Worm (Caenorhabditis elegans) whole organism, young adult: ENCODE data around the gene unc-27.
A peak's percentile ranks its signal among the peaks of the same experiment; 100 is the strongest.

Experiments
- B0035.1 ChIP-seq: sonication (generic microtip); optimal IDR thresholded peaks from 2 replicates; lab custom pipeline; 2016; ENCODE audit warnings: missing genetic modification characterization, mild to moderate bottlenecking, missing compliant biosample characterization, missing genotype, missing genetic modification reagents
- B0261.1 ChIP-seq: sonication (generic microtip); optimal IDR thresholded peaks from 2 replicates; lab custom pipeline; 2016; ENCODE audit warnings: mild to moderate bottlenecking, missing genetic modification characterization, moderate library complexity, missing compliant biosample characterization
- B0336.3 ChIP-seq: fragments of 200-800 bp; sonication (Bioruptor generic); IDR thresholded peaks from 2 replicates; pipeline ENCODE4 v1.3.6; 2022; ENCODE audit warnings: missing genetic modification characterization, missing compliant biosample characterization
- F22D6.2 ChIP-seq: sonication (generic microtip); optimal IDR thresholded peaks from 2 replicates; lab custom pipeline; 2016; ENCODE audit warnings: mild to moderate bottlenecking, missing genetic modification characterization, missing compliant biosample characterization
- F49E8.2 ChIP-seq: sonication (generic microtip); optimal IDR thresholded peaks from 3 replicates; lab custom pipeline; 2017; ENCODE audit warnings: missing genetic modification characterization, mild to moderate bottlenecking, missing compliant biosample characterization, antibody characterized with exemption, moderate library complexity; ENCODE audit not compliant: insufficient read depth
- F52B5.7 ChIP-seq: sonication (generic microtip); optimal IDR thresholded peaks from 2 replicates; lab custom pipeline; 2016; ENCODE audit warnings: mild to moderate bottlenecking, missing genetic modification characterization, missing compliant biosample characterization
- K12H6.12 ChIP-seq: fragments of 200-800 bp; sonication (Bioruptor generic); optimal IDR thresholded peaks from 2 replicates; lab custom pipeline; 2018; ENCODE audit warnings: mild to moderate bottlenecking, missing genetic modification characterization, missing compliant biosample characterization
- Y67H2A.10 ChIP-seq: fragments of 200-800 bp; sonication (Bioruptor generic); conservative IDR thresholded peaks from 2 replicates; pipeline ENCODE4 v1.3.6; 2022; ENCODE audit warnings: missing genetic modification reagents, missing genetic modification characterization, missing compliant biosample characterization
- ama-1 ChIP-seq, 3 experiments: fragments of 150-350 bp in 1 of 3; sonication (generic microtip) in 2 of 3; optimal IDR thresholded peaks; 2 replicates each; lab custom pipeline; 2014 to 2018; ENCODE audit warnings: missing biosample characterization in 2 of 3, missing genetic modification characterization in 2 of 3, missing genetic modification reagents in 2 of 3
- aptf-2 ChIP-seq: fragments of 200-800 bp; sonication (Bioruptor generic); conservative IDR thresholded peaks from 2 replicates; pipeline ENCODE4 v1.3.6; 2022; ENCODE audit warnings: missing genetic modification reagents, missing genetic modification characterization, missing compliant biosample characterization
- aptf-3 ChIP-seq: fragments of 200-800 bp; sonication (Bioruptor generic); IDR thresholded peaks from 2 replicates; pipeline ENCODE4 v1.3.6; 2022; ENCODE audit warnings: missing genetic modification characterization, missing compliant biosample characterization
- athp-1 ChIP-seq: sonication (generic microtip); optimal IDR thresholded peaks from 2 replicates; lab custom pipeline; 2017; ENCODE audit warnings: mild to moderate bottlenecking, missing genetic modification characterization, missing compliant biosample characterization
- bed-2 ChIP-seq: fragments of 200-800 bp; sonication (Bioruptor generic); IDR thresholded peaks from 2 replicates; pipeline ENCODE4 v1.3.6; 2022; ENCODE audit warnings: missing genetic modification reagents, missing genetic modification characterization, missing compliant biosample characterization
- cebp-1 ChIP-seq, 2 experiments: fragments of 200-800 bp in 1 of 2; sonication (Bioruptor generic) in 1 of 2; sonication (generic microtip) in 1 of 2; IDR thresholded peaks in 1 of 2; optimal IDR thresholded peaks in 1 of 2; 2 replicates each; pipeline versions ENCODE4 v1.3.6 to Lab custom; 2017 to 2022; ENCODE audit warnings: missing compliant biosample characterization in 2 of 2, missing genetic modification characterization in 2 of 2, mild to moderate bottlenecking in 1 of 2, missing genetic modification reagents in 1 of 2, moderate library complexity in 1 of 2
- ceh-27 ChIP-seq: fragments of 200-800 bp; sonication (Bioruptor generic); optimal IDR thresholded peaks from 2 replicates; lab custom pipeline; 2018; ENCODE audit warnings: mild to moderate bottlenecking, missing genetic modification characterization, moderate library complexity, missing compliant biosample characterization
- ceh-79 ChIP-seq: sonication (generic microtip); optimal IDR thresholded peaks from 2 replicates; lab custom pipeline; 2017; ENCODE audit warnings: mild to moderate bottlenecking, missing genetic modification characterization, missing compliant biosample characterization
- chd-7 ChIP-seq: sonication (generic microtip); optimal IDR thresholded peaks from 2 replicates; lab custom pipeline; 2016; ENCODE audit warnings: mild to moderate bottlenecking, missing genetic modification characterization, moderate library complexity, missing compliant biosample characterization
- die-1 ChIP-seq: sonication (generic microtip); optimal IDR thresholded peaks from 2 replicates; lab custom pipeline; 2016; ENCODE audit warnings: missing genotype, mild to moderate bottlenecking, missing genetic modification characterization, missing compliant biosample characterization
- dox-1 ChIP-seq: fragments of 200-800 bp; sonication (Bioruptor generic); IDR thresholded peaks from 2 replicates; pipeline ENCODE4 v1.3.6; 2022; ENCODE audit warnings: missing genetic modification reagents, missing genetic modification characterization, missing compliant biosample characterization
- dpff-1 ChIP-seq: sonication (generic microtip); optimal IDR thresholded peaks from 2 replicates; lab custom pipeline; 2017; ENCODE audit warnings: mild to moderate bottlenecking, missing genetic modification characterization, missing compliant biosample characterization
- ekl-4 ChIP-seq: fragments of 200-800 bp; sonication (Bioruptor generic); IDR thresholded peaks from 2 replicates; pipeline ENCODE4 v1.3.6; 2022; ENCODE audit warnings: missing genetic modification reagents, missing genetic modification characterization, missing compliant biosample characterization
- hlh-26 ChIP-seq: fragments of 200-800 bp; sonication (Bioruptor generic); conservative IDR thresholded peaks from 2 replicates; pipeline ENCODE4 v1.3.6; 2022; ENCODE audit warnings: missing genetic modification reagents, missing genetic modification characterization, missing compliant biosample characterization
- let-526 ChIP-seq: fragments of 200-800 bp; sonication (Bioruptor generic); IDR thresholded peaks from 2 replicates; pipeline ENCODE4 v1.3.6; 2022; ENCODE audit warnings: missing genetic modification reagents, missing genetic modification characterization, missing compliant biosample characterization
- let-607 ChIP-seq, 2 experiments: fragments of 200-800 bp in 1 of 2; sonication (Bioruptor generic) in 1 of 2; sonication (generic microtip) in 1 of 2; optimal IDR thresholded peaks; 2 replicates each; lab custom pipeline; 2016 to 2018; ENCODE audit warnings: mild to moderate bottlenecking in 2 of 2, missing compliant biosample characterization in 2 of 2, missing genetic modification characterization in 2 of 2, moderate library complexity in 2 of 2, missing genotype in 1 of 2
- lin-40 ChIP-seq: sonication (generic microtip); optimal IDR thresholded peaks from 2 replicates; lab custom pipeline; 2016; ENCODE audit warnings: missing genetic modification characterization, mild to moderate bottlenecking, missing compliant biosample characterization, missing genotype, missing genetic modification reagents
- lin-54 ChIP-seq: fragments of 200-800 bp; sonication (Bioruptor generic); optimal IDR thresholded peaks from 2 replicates; lab custom pipeline; 2018; ENCODE audit warnings: mild to moderate bottlenecking, missing genetic modification characterization, missing compliant biosample characterization
- lir-1 ChIP-seq: fragments of 200-800 bp; sonication (Bioruptor generic); conservative IDR thresholded peaks from 2 replicates; pipeline ENCODE4 v1.3.6; 2022; ENCODE audit warnings: missing genetic modification reagents, missing genetic modification characterization, missing compliant biosample characterization
- lsy-27 ChIP-seq: sonication (generic microtip); optimal IDR thresholded peaks from 2 replicates; lab custom pipeline; 2017; ENCODE audit warnings: missing genetic modification characterization, mild to moderate bottlenecking, missing compliant biosample characterization, antibody characterized with exemption, missing genotype, borderline replicate concordance; ENCODE audit not compliant: insufficient read depth
- madf-8 ChIP-seq: fragments of 200-800 bp; sonication (Bioruptor generic); conservative IDR thresholded peaks from 2 replicates; pipeline ENCODE4 v1.3.6; 2022; ENCODE audit warnings: missing genetic modification reagents, missing genetic modification characterization, missing compliant biosample characterization
- mcd-1 ChIP-seq: fragments of 200-800 bp; sonication (Bioruptor generic); IDR thresholded peaks from 2 replicates; pipeline ENCODE4 v1.3.6; 2022; ENCODE audit warnings: missing genetic modification reagents, missing genetic modification characterization, missing compliant biosample characterization
- nfyb-1 ChIP-seq: fragments of 200-800 bp; sonication (Bioruptor generic); IDR thresholded peaks from 2 replicates; pipeline ENCODE4 v1.3.6; 2022; ENCODE audit warnings: missing genetic modification reagents, missing genetic modification characterization, missing compliant biosample characterization
- nhr-120 ChIP-seq: fragments of 200-800 bp; sonication (Bioruptor generic); IDR thresholded peaks from 2 replicates; pipeline ENCODE4 v1.3.6; 2022; ENCODE audit warnings: missing genetic modification characterization, missing compliant biosample characterization
- nhr-27 ChIP-seq: fragments of 200-800 bp; sonication (Bioruptor generic); optimal IDR thresholded peaks from 2 replicates; lab custom pipeline; 2018; ENCODE audit warnings: mild to moderate bottlenecking, missing genetic modification characterization, moderate library complexity, missing compliant biosample characterization
- nhr-90 ChIP-seq: sonication (generic microtip); optimal IDR thresholded peaks from 2 replicates; lab custom pipeline; 2016; ENCODE audit warnings: missing genotype, mild to moderate bottlenecking, missing genetic modification characterization, missing compliant biosample characterization
- pha-4 ChIP-seq: fragments of 150-350 bp; sonication (generic microtip); optimal IDR thresholded peaks from 2 replicates; lab custom pipeline; 2014; ENCODE audit warnings: missing biosample characterization, missing genetic modification reagents, missing genetic modification characterization
- sea-2 ChIP-seq: fragments of 200-800 bp; sonication (Bioruptor generic); IDR thresholded peaks from 2 replicates; pipeline ENCODE4 v1.3.6; 2022; ENCODE audit warnings: missing genetic modification characterization, missing compliant biosample characterization
- snpc-4 ChIP-seq, 5 experiments: fragments of 150-350 bp in 1 of 5; sonication (generic microtip) in 4 of 5; optimal IDR thresholded peaks; 2 replicates each; lab custom pipeline; 2014 to 2018; ENCODE audit warnings: missing genetic modification characterization in 5 of 5, missing biosample characterization in 3 of 5, antibody characterized with exemption in 2 of 5, mild to moderate bottlenecking in 2 of 5, missing compliant biosample characterization in 2 of 5, missing genotype in 2 of 5, moderate library complexity in 2 of 5, missing genetic modification reagents in 1 of 5
- somi-1 ChIP-seq: fragments of 200-800 bp; sonication (Bioruptor generic); optimal IDR thresholded peaks from 2 replicates; lab custom pipeline; 2018; ENCODE audit warnings: mild to moderate bottlenecking, missing genetic modification characterization, missing compliant biosample characterization
- sptf-2 ChIP-seq: fragments of 200-800 bp; sonication (Bioruptor generic); optimal IDR thresholded peaks from 2 replicates; lab custom pipeline; 2018; ENCODE audit warnings: mild to moderate bottlenecking, missing genetic modification characterization, missing compliant biosample characterization
- tbp1 ChIP-seq: fragments of 200-800 bp; sonication (Bioruptor generic); optimal IDR thresholded peaks from 2 replicates; lab custom pipeline; 2018; ENCODE audit warnings: mild to moderate bottlenecking, missing genetic modification characterization, missing compliant biosample characterization
- tlf-1 ChIP-seq: fragments of 200-800 bp; sonication (Bioruptor generic); optimal IDR thresholded peaks from 2 replicates; lab custom pipeline; 2018; ENCODE audit warnings: mild to moderate bottlenecking, missing genetic modification characterization, missing compliant biosample characterization
- unc-130 ChIP-seq: sonication (generic microtip); optimal IDR thresholded peaks from 2 replicates; lab custom pipeline; 2016; ENCODE audit warnings: missing genetic modification reagents, missing genetic modification characterization, missing compliant biosample characterization
- zfh-2 ChIP-seq: fragments of 200-800 bp; sonication (Bioruptor generic); conservative IDR thresholded peaks from 2 replicates; pipeline ENCODE4 v1.3.6; 2022; ENCODE audit warnings: missing genetic modification reagents, missing genetic modification characterization, missing compliant biosample characterization
- zim-3 ChIP-seq: sonication (generic microtip); optimal IDR thresholded peaks from 2 replicates; lab custom pipeline; 2017; ENCODE audit warnings: mild to moderate bottlenecking, missing genetic modification characterization, moderate library complexity, missing compliant biosample characterization
- ztf-18 ChIP-seq: sonication (generic microtip); optimal IDR thresholded peaks from 2 replicates; lab custom pipeline; 2016; ENCODE audit warnings: missing genotype, mild to moderate bottlenecking, missing genetic modification characterization, missing compliant biosample characterization
- ztf-22 ChIP-seq: fragments of 200-800 bp; sonication (Bioruptor generic); optimal IDR thresholded peaks from 2 replicates; lab custom pipeline; 2018; ENCODE audit warnings: mild to moderate bottlenecking, missing genetic modification characterization, moderate library complexity, missing compliant biosample characterization

The unc-27 gene

ce11 chrX:8810908-8811307 lies 21.7 kb downstream of the unc-27 start, which contains the start of gene R04E5.9:
TSS of gene R04E5.9 (minus strand) at chrX:8811142.
- no peak for TF ChIP-seq nhr-27 (tag; lab: Kevin White, UChicago)
- TF ChIP-seq F49E8.2, result no peak
- peak; percentile 45 for TF ChIP-seq athp-1 (tag; lab: Kevin White, UChicago)
- TF ChIP-seq Y67H2A.10 (GFP tag; lab: Robert Waterston, UW), result peak; percentile 24; the same call in 1 of the 2 replicates
- TF ChIP-seq B0336.3 (GFP tag; lab: Robert Waterston, UW), result peak; percentile 85
- TF ChIP-seq B0035.1, result peak; percentile 28
- peak; percentile 35 for TF ChIP-seq F22D6.2 (tag; lab: Kevin White, UChicago)
- TF ChIP-seq sptf-2 (GFP tag; lab: Kevin White, UChicago), result peak; percentile 1
- TF ChIP-seq ztf-18, result peak; percentile 62
- TF ChIP-seq lin-54 (GFP tag; lab: Kevin White, UChicago), result peak; percentile 50
- TF ChIP-seq hlh-26 (GFP tag; lab: Robert Waterston, UW), result 0 out of 2 replicates have a peak, but pooled peaks have one; percentile 48
- no peak for TF ChIP-seq madf-8 (GFP tag; lab: Robert Waterston, UW)
- TF ChIP-seq aptf-2, result no peak
- peak; percentile 82 for TF ChIP-seq ztf-22
- no peak for TF ChIP-seq nhr-120 (GFP tag; lab: Robert Waterston, UW)
- no peak for TF ChIP-seq ama-1 (optimal IDR thresholded peaks at IDR 0.05; lab: Kevin White, UChicago)
- TF ChIP-seq ama-1 (GFP tag; optimal IDR thresholded peaks at IDR 0.05; lab: Kevin White, UChicago), result peak in 1 of 2 experiments; percentile 0
- peak; percentile 34 for TF ChIP-seq tlf-1 (GFP tag; lab: Kevin White, UChicago)
- no peak for TF ChIP-seq unc-130 (GFP tag; lab: Kevin White, UChicago)
- peak; percentile 89 for TF ChIP-seq K12H6.12 (tag; lab: Kevin White, UChicago)
- TF ChIP-seq B0261.1 (tag; lab: Kevin White, UChicago), result peak; percentile 22
- peak; percentile 91 for TF ChIP-seq dox-1 (GFP tag; lab: Robert Waterston, UW)
- peak; percentile 61 for TF ChIP-seq mcd-1 (GFP tag; lab: Robert Waterston, UW)
- TF ChIP-seq sea-2, result no peak
- peak; percentile 11 for TF ChIP-seq die-1 (tag; lab: Kevin White, UChicago)
- no peak for TF ChIP-seq ceh-79 (tag; lab: Kevin White, UChicago)
- 0 out of 2 replicates have a peak, but pooled peaks have one; percentile 16 for TF ChIP-seq ekl-4 (GFP tag; lab: Robert Waterston, UW)
- TF ChIP-seq dpff-1, result no peak
- peak; percentile 80 for TF ChIP-seq chd-7 (tag; lab: Kevin White, UChicago)
- TF ChIP-seq zim-3 (tag; lab: Kevin White, UChicago), result no peak
- peak; percentile 68 for TF ChIP-seq tbp1 (GFP tag; lab: Kevin White, UChicago)
- peak; percentile 84 for TF ChIP-seq nhr-90 (tag; lab: Kevin White, UChicago)
- TF ChIP-seq lsy-27 (tag; lab: Kevin White, UChicago), result no peak
- TF ChIP-seq somi-1 (GFP tag; lab: Kevin White, UChicago), result peak; percentile 44
- TF ChIP-seq lin-40 (tag; lab: Kevin White, UChicago), result peak; percentile 91
- TF ChIP-seq cebp-1 (GFP tag; IDR thresholded peaks at IDR 0.05; lab: Robert Waterston, UW), result peak; percentile 17; the same call in 1 of the 2 replicates
- peak; percentile 87 for TF ChIP-seq cebp-1 (tag; optimal IDR thresholded peaks at IDR 0.05; lab: Kevin White, UChicago)
- TF ChIP-seq pha-4 (tag; lab: Kevin White, UChicago), result peak; percentile 50
- TF ChIP-seq F52B5.7 (tag; lab: Kevin White, UChicago), result peak; percentile 7
- peak; percentile 73 for TF ChIP-seq ceh-27 (GFP tag; lab: Kevin White, UChicago)
- TF ChIP-seq let-526 (GFP tag; lab: Robert Waterston, UW), result 0 out of 2 replicates have a peak, but pooled peaks have one; percentile 36
- TF ChIP-seq aptf-3 (GFP tag; lab: Robert Waterston, UW), result no peak
- TF ChIP-seq nfyb-1 (GFP tag; lab: Robert Waterston, UW), result peak; percentile 60; the same call in 1 of the 2 replicates
- TF ChIP-seq zfh-2, result peak; percentile 97
- TF ChIP-seq let-607 (tag; optimal IDR thresholded peaks at IDR 0.05; lab: Kevin White, UChicago), result peak; percentile 89 to 92
- TF ChIP-seq bed-2, result no peak
- peak; percentile 35 for TF ChIP-seq snpc-4 (GFP tag; optimal IDR thresholded peaks at IDR 0.05; lab: Kevin White, UChicago)
- peak; percentile 17 to 72 (median 60) for TF ChIP-seq snpc-4 (tag; optimal IDR thresholded peaks at IDR 0.05; lab: Kevin White, UChicago)
- TF ChIP-seq lir-1 (GFP tag; lab: Robert Waterston, UW), result peak; percentile 65; the same call in 1 of the 2 replicates
